Fruit fly (Drosophila melanogaster) whole organism, adult: ENCODE measurements around the gene rols.

Source experiments
- CG11617 ChIP-seq: fragments of 200-800 bp; sonication (Bioruptor generic); optimal IDR thresholded peaks from 2 replicates; lab custom pipeline; 2017; ENCODE audit warnings: mild to moderate bottlenecking, missing biosample characterization, missing genetic modification reagents, missing genetic modification characterization
- CG12768 ChIP-seq: fragments of 200-800 bp; sonication (Bioruptor generic); optimal IDR thresholded peaks from 2 replicates; lab custom pipeline; 2017; ENCODE audit warnings: missing biosample characterization, missing genetic modification characterization, mild to moderate bottlenecking, moderate library complexity, missing genetic modification reagents
- CG14711 ChIP-seq: fragments of 200-800 bp; sonication (Bioruptor generic); optimal IDR thresholded peaks from 2 replicates; lab custom pipeline; 2018; ENCODE audit warnings: missing biosample characterization, mild to moderate bottlenecking, missing genetic modification characterization, moderate library complexity
- CG1620 ChIP-seq: fragments of 200-800 bp; sonication (Bioruptor generic); optimal IDR thresholded peaks from 2 replicates; lab custom pipeline; 2016; ENCODE audit warnings: missing biosample characterization, missing genetic modification characterization
- CG33017 ChIP-seq: fragments of 200-800 bp; sonication (Bioruptor generic); optimal IDR thresholded peaks from 2 replicates; lab custom pipeline; 2018; ENCODE audit warnings: missing biosample characterization, mild to moderate bottlenecking, missing genetic modification characterization, moderate library complexity
- CG5204 ChIP-seq: fragments of 200-800 bp; sonication (Bioruptor generic); optimal IDR thresholded peaks from 2 replicates; lab custom pipeline; 2016; ENCODE audit warnings: missing biosample characterization, missing genetic modification characterization
- CG7045 ChIP-seq: fragments of 200-800 bp; sonication (Bioruptor generic); optimal IDR thresholded peaks from 2 replicates; lab custom pipeline; 2017; ENCODE audit warnings: missing biosample characterization, mild to moderate bottlenecking, missing genetic modification characterization
- CG7101 ChIP-seq: fragments of 200-800 bp; sonication (Bioruptor generic); optimal IDR thresholded peaks from 2 replicates; lab custom pipeline; 2018; ENCODE audit warnings: missing biosample characterization, mild to moderate bottlenecking, missing genetic modification characterization, moderate library complexity
- Clk ChIP-seq: fragments of 200-800 bp; sonication (Bioruptor generic); optimal IDR thresholded peaks from 2 replicates; lab custom pipeline; 2017; ENCODE audit warnings: missing biosample characterization, missing genetic modification characterization
- Crg-1 ChIP-seq: fragments of 200-800 bp; sonication (Bioruptor generic); optimal IDR thresholded peaks from 2 replicates; lab custom pipeline; 2016; ENCODE audit warnings: missing biosample characterization, missing genetic modification characterization
- Hr96 ChIP-seq: fragments of 200-800 bp; sonication (Bioruptor generic); optimal IDR thresholded peaks from 2 replicates; lab custom pipeline; 2016; ENCODE audit warnings: missing biosample characterization, missing genetic modification characterization
- Mnt ChIP-seq: fragments of 200-800 bp; sonication (Bioruptor generic); optimal IDR thresholded peaks from 2 replicates; lab custom pipeline; 2016; ENCODE audit warnings: missing biosample characterization, mild to moderate bottlenecking, missing genetic modification characterization
- bab1 ChIP-seq: fragments of 200-800 bp; sonication (Bioruptor generic); optimal IDR thresholded peaks from 3 replicates; lab custom pipeline; 2019; ENCODE audit warnings: missing biosample characterization, mild to moderate bottlenecking, missing genetic modification characterization, moderate library complexity
- cic ChIP-seq: fragments of 200-800 bp; sonication (Bioruptor generic); optimal IDR thresholded peaks from 2 replicates; lab custom pipeline; 2017; ENCODE audit warnings: missing biosample characterization, mild to moderate bottlenecking, missing genetic modification characterization, moderate library complexity
- cnc ChIP-seq, 2 experiments: fragments of >200 bp; optimal IDR thresholded peaks; 2 replicates each; lab custom pipeline; 2017
- kay ChIP-seq: fragments of 200-800 bp; sonication (Bioruptor generic); peaks from one replicate; lab custom pipeline; 2016; ENCODE audit warnings: missing biosample characterization, missing genetic modification characterization, borderline replicate concordance
- ovo ChIP-seq: fragments of 200-800 bp; sonication (Bioruptor generic); optimal IDR thresholded peaks from 2 replicates; lab custom pipeline; 2016; ENCODE audit warnings: missing biosample characterization, missing genetic modification characterization
- pad ChIP-seq: fragments of 200-800 bp; sonication (Bioruptor generic); optimal IDR thresholded peaks from 3 replicates; lab custom pipeline; 2017; ENCODE audit warnings: missing biosample characterization, missing genetic modification characterization, mild to moderate bottlenecking, moderate library complexity, missing genetic modification reagents
- tj ChIP-seq: fragments of 200-800 bp; sonication (Bioruptor generic); optimal IDR thresholded peaks from 3 replicates; lab custom pipeline; 2017; ENCODE audit warnings: missing biosample characterization, mild to moderate bottlenecking, missing genetic modification characterization, moderate library complexity
- toe ChIP-seq: fragments of 200-800 bp; sonication (Bioruptor generic); optimal IDR thresholded peaks from 2 replicates; lab custom pipeline; 2016; ENCODE audit warnings: missing biosample characterization, missing genetic modification characterization

Gene rols

DNA sequence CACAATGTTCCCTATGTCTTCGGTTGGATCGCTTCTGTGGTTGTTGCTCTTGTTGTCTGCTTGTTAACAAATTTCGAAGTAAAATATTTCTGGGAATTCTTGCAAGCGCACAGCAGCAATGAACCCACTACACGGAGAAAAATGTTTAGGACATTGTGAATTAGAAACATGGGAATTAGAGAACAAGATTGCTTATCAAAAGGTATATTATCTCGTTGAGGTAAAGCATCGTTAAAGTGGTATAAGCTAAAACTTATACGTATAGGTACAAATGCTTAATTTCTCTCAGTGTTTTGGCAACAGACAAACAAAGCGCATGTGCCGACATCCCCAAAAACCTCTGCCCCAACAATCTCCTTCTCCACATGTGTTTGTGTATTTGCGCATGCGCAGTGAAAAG lies 11.0 kb downstream of the rols start:
- TF ChIP-seq cnc (optimal IDR thresholded peaks at IDR 0.05; lab: Kevin White, UChicago): no peak
- TF ChIP-seq cic (GFP tag; lab: Kevin White, UChicago): no peak
- no peak for TF ChIP-seq CG1620 (GFP tag; lab: Kevin White, UChicago)
- no peak for TF ChIP-seq tj (GFP tag; lab: Kevin White, UChicago)
- no peak for TF ChIP-seq Mnt (GFP tag; lab: Kevin White, UChicago)
- TF ChIP-seq ovo (GFP tag; lab: Kevin White, UChicago): no peak
- no peak for TF ChIP-seq CG11617 (GFP tag; lab: Kevin White, UChicago)
- TF ChIP-seq bab1 (GFP tag; lab: Kevin White, UChicago): no peak
- TF ChIP-seq CG14711 (tag; lab: Kevin White, UChicago): no peak
- no peak for TF ChIP-seq CG12768
- no peak for TF ChIP-seq CG7045 (GFP tag; lab: Kevin White, UChicago)
- no peak for TF ChIP-seq CG33017 (tag; lab: Kevin White, UChicago)
- no peak for TF ChIP-seq kay (GFP tag; lab: Kevin White, UChicago)
- TF ChIP-seq pad (GFP tag; lab: Kevin White, UChicago): no peak
- TF ChIP-seq CG7101 (tag; lab: Kevin White, UChicago): no peak
- no peak for TF ChIP-seq Hr96 (GFP tag; lab: Kevin White, UChicago)
- TF ChIP-seq Clk (GFP tag; lab: Kevin White, UChicago): no peak
- no peak for TF ChIP-seq Crg-1
- TF ChIP-seq CG5204 (GFP tag; lab: Kevin White, UChicago): no peak
- no peak for TF ChIP-seq toe (GFP tag; lab: Kevin White, UChicago)

DNA sequence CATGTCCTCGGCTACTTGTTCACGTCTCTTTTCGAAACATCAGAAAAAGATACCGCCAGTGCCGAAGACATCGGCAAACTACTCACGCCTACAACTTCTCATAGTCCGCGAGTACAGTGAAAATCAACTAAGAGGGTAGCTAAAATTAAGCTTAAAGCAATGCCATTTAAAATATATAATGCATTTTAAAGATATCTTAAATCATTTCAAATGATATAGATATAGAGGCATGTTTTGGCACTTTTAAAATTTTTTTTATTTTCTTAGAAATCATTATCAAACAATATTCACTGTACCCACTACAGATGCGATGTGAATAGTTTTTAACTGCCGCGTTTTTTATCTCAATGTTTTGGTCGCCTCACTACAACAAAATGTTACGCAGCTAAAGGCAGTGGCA lies 14.0 kb downstream of the rols start:
- TF ChIP-seq tj (GFP tag; lab: Kevin White, UChicago) (no peak), CG33017 (tag; lab: Kevin White, UChicago) (peak; percentile 18)

DNA sequence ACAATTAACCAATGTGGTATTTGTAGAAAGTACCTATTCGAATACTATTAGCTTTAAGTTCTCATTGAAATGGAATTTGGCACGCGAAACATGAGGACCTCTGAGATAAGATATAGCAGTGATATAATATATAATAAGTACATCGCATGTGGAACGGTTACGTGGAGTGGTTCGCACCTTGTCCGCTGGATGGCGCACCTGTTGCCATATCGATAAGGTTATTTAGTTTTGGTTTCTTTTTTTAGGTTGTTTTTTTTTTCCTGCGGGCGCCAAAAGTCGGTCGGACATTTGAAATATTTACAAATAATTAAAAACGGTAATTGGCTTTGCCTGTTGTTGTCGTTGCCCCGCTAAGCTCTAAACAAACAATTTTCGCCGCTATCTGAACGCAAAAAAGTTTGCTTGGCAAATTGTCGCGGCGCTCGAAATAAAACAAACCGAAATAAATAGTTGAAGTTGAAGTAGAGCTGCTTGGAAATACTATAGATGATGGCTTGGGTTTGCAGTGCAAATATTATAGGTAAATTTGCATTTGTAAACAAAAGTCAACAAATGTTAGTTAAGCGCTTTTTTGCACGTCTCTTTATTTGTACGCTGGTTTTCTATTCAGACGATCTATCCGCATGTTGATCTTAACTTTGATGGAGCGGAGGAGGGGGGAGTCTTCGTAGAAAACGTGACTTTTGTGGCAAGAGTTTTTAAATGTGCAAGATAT lies 14.9 kb downstream of the rols start:
- TF ChIP-seq toe (GFP tag; lab: Kevin White, UChicago): peak; percentile 36
- TF ChIP-seq bab1 (GFP tag; lab: Kevin White, UChicago): no peak
- peak; percentile 51 for TF ChIP-seq Clk (GFP tag; lab: Kevin White, UChicago)
- TF ChIP-seq pad (GFP tag; lab: Kevin White, UChicago): no peak
- TF ChIP-seq CG1620 (GFP tag; lab: Kevin White, UChicago): no peak
- TF ChIP-seq CG7045 (GFP tag; lab: Kevin White, UChicago): peak; percentile 73
- peak; percentile 18 for TF ChIP-seq CG33017 (tag; lab: Kevin White, UChicago)
- TF ChIP-seq cnc (optimal IDR thresholded peaks at IDR 0.05; lab: Kevin White, UChicago): no peak
- TF ChIP-seq Hr96 (GFP tag; lab: Kevin White, UChicago): no peak
- peak; percentile 61 for TF ChIP-seq CG12768
- no peak for TF ChIP-seq CG11617 (GFP tag; lab: Kevin White, UChicago)
- TF ChIP-seq CG7101 (tag; lab: Kevin White, UChicago): peak; percentile 36
- peak; percentile 55 for TF ChIP-seq CG14711 (tag; lab: Kevin White, UChicago)
- TF ChIP-seq CG5204 (GFP tag; lab: Kevin White, UChicago): no peak
- TF ChIP-seq kay (GFP tag; lab: Kevin White, UChicago): peak; percentile 90

DNA sequence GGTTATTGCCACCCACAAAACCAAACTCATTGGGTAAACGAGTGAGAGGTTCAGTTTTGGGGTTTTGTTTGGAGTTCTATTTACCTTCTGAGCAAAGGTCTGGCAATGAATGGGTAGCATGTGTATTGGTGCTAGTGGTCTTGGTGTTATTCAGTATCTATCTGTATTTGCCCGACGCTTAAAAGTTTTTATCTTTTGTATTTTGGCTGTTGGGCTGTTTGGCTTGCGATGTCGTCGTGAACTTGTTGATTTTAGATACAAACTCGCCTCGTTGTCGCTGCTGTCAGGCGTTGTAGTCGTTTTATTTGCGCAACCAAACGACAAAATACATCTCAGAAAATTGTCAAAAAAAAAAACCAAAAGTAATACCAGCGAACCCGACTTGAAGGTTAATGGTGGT lies 19.2 kb downstream of the rols start:
- TF ChIP-seq tj (GFP tag; lab: Kevin White, UChicago): no peak
- TF ChIP-seq CG14711 (tag; lab: Kevin White, UChicago): no peak
- peak; percentile 46 for TF ChIP-seq cic (GFP tag; lab: Kevin White, UChicago)
- TF ChIP-seq CG7045 (GFP tag; lab: Kevin White, UChicago): peak; percentile 19
- TF ChIP-seq kay (GFP tag; lab: Kevin White, UChicago): no peak
- no peak for TF ChIP-seq Hr96 (GFP tag; lab: Kevin White, UChicago)
- no peak for TF ChIP-seq bab1 (GFP tag; lab: Kevin White, UChicago)
- TF ChIP-seq pad (GFP tag; lab: Kevin White, UChicago): no peak
- TF ChIP-seq Crg-1: no peak
- TF ChIP-seq CG12768: no peak
- TF ChIP-seq CG1620 (GFP tag; lab: Kevin White, UChicago): no peak
- TF ChIP-seq CG11617 (GFP tag; lab: Kevin White, UChicago): no peak
- no peak for TF ChIP-seq cnc (optimal IDR thresholded peaks at IDR 0.05; lab: Kevin White, UChicago)
- TF ChIP-seq CG33017 (tag; lab: Kevin White, UChicago): no peak
- TF ChIP-seq ovo (GFP tag; lab: Kevin White, UChicago): no peak

DNA sequence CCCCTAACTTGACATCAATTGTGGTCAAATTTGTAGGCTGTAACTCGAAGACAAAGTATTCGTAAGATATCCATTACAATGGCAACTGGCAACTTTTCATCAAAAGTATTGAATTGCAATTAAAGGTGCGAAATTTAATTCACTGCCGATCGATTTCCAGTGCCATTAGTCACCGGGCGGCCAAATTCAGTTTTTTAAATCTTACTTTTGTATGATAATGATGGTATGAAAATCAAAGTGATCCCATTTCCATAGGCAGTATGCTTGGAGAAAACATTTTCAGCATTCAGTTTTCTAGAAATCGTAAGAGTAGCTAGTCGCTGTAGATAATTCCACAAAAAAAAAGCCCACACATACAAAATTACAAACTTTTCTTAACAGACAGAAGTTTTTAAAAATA lies 20.4 kb downstream of the rols start, which contains the start of gene CG43638:
CG43638 (plus strand) TSS at position 301 of the 400 bp plus-strand sequence.
- TF ChIP-seq CG1620 (GFP tag; lab: Kevin White, UChicago) (no peak), cnc (optimal IDR thresholded peaks at IDR 0.05; lab: Kevin White, UChicago) (no peak), CG7101 (tag; lab: Kevin White, UChicago) (no peak), Crg-1 (no peak), CG12768 (no peak), CG33017 (tag; lab: Kevin White, UChicago) (no peak), CG7045 (GFP tag; lab: Kevin White, UChicago) (no peak), toe (GFP tag; lab: Kevin White, UChicago) (no peak), pad (GFP tag; lab: Kevin White, UChicago) (no peak), CG11617 (GFP tag; lab: Kevin White, UChicago) (no peak), CG14711 (tag; lab: Kevin White, UChicago) (no peak), cic (GFP tag; lab: Kevin White, UChicago) (no peak), tj (GFP tag; lab: Kevin White, UChicago) (no peak), ovo (GFP tag; lab: Kevin White, UChicago) (no peak)
